Worm (Caenorhabditis elegans) whole organism, L1 larva: ENCODE measurements around the gene lrch-1.

Source experiments
- efl-1 ChIP-seq, 4 experiments: fragments of 150-350 bp; optimal IDR thresholded peaks in 3 of 4; peaks in 1 of 4; 1 replicate in 1 of 4; 2 replicates in 3 of 4; lab custom pipeline; 2014; ENCODE audit warnings: missing biosample characterization in 2 of 4, missing genetic modification characterization in 2 of 4, missing genetic modification reagents in 2 of 4
- elt-2 ChIP-seq: sonication (generic microtip); optimal IDR thresholded peaks from 2 replicates; lab custom pipeline; 2016; ENCODE audit warnings: missing genetic modification characterization, mild to moderate bottlenecking, inconsistent platforms, missing compliant biosample characterization, missing genetic modification reagents
- jun-1 ChIP-seq: fragments of 150-350 bp; optimal IDR thresholded peaks from 2 replicates; lab custom pipeline; 2014; ENCODE audit warnings: missing biosample characterization, missing genetic modification reagents, missing genetic modification characterization
- lin-13 ChIP-seq: fragments of 150-350 bp; optimal IDR thresholded peaks from 2 replicates; lab custom pipeline; 2014; ENCODE audit warnings: missing biosample characterization, missing genetic modification reagents, missing genetic modification characterization
- lin-15B ChIP-seq: fragments of 150-350 bp; sonication (generic microtip); optimal IDR thresholded peaks from 3 replicates; lab custom pipeline; 2014; ENCODE audit warnings: missing biosample characterization, missing genetic modification characterization
- lin-35 ChIP-seq, 2 experiments: fragments of 150-350 bp; optimal IDR thresholded peaks; 2 replicates each; lab custom pipeline; 2014; ENCODE audit warnings: missing biosample characterization in 2 of 2, missing genetic modification characterization in 2 of 2, missing genetic modification reagents in 2 of 2
- mep-1 ChIP-seq: fragments of 150-350 bp; optimal IDR thresholded peaks from 2 replicates; lab custom pipeline; 2014; ENCODE audit warnings: missing biosample characterization, missing genetic modification characterization
- nhr-11 ChIP-seq: fragments of 150-350 bp; optimal IDR thresholded peaks from 2 replicates; lab custom pipeline; 2014; ENCODE audit warnings: missing biosample characterization, missing genetic modification characterization
- nhr-237 ChIP-seq: fragments of 150-350 bp; optimal IDR thresholded peaks from 2 replicates; lab custom pipeline; 2014; ENCODE audit warnings: missing biosample characterization, missing genetic modification characterization
- nhr-28 ChIP-seq: fragments of 150-350 bp; optimal IDR thresholded peaks from 2 replicates; lab custom pipeline; 2014; ENCODE audit warnings: missing biosample characterization, missing genetic modification characterization
- nhr-90 ChIP-seq: sonication (generic microtip); optimal IDR thresholded peaks from 2 replicates; lab custom pipeline; 2016; ENCODE audit warnings: mild to moderate bottlenecking, missing genetic modification characterization, missing compliant biosample characterization; ENCODE audit not compliant: poor library complexity
- snpc-4 ChIP-seq: fragments of 150-350 bp; optimal IDR thresholded peaks from 2 replicates; lab custom pipeline; 2014; ENCODE audit warnings: missing biosample characterization, missing genetic modification characterization

- TF ChIP-seq mep-1 (tag; lab: Kevin White, UChicago) (no peak), nhr-28 (no peak), elt-2 (tag; lab: Kevin White, UChicago) (no peak), jun-1 (no peak), lin-13 (GFP tag; lab: Kevin White, UChicago) (no peak), lin-35 (GFP tag; optimal IDR thresholded peaks at IDR 0.05; lab: Kevin White, UChicago) (no peak), nhr-90 (tag; lab: Kevin White, UChicago) (no peak), lin-15B (tag; lab: Kevin White, UChicago) (no peak), snpc-4 (tag; lab: Kevin White, UChicago) (no peak), nhr-237 (tag; lab: Kevin White, UChicago) (no peak), nhr-11 (tag; lab: Kevin White, UChicago) (no peak), efl-1 (optimal IDR thresholded peaks at IDR 0.05; lab: Kevin White, UChicago) (no peak), efl-1 (GFP tag; optimal IDR thresholded peaks at IDR 0.05 in 1 of 2; lab: Kevin White, UChicago) (no peak)
These were observed 37.5 kb downstream of the lrch-1 start for ce11 chrX:6178989-6179388.
